Worm (Caenorhabditis elegans): ENCODE data around the gene F14H8.8.

- no peak for TF ChIP-seq lin-39 (tag; optimal IDR thresholded peaks at IDR 0.05)
- TF ChIP-seq unc-62 (GFP tag; optimal IDR thresholded peaks at IDR 0.05), result no peak
- TF ChIP-seq elt-1 (tag; optimal IDR thresholded peaks at IDR 0.05), result no peak
- TF ChIP-seq ztf-4 (tag; optimal IDR thresholded peaks at IDR 0.05), result no peak
- no peak for TF ChIP-seq ZK546.5 (tag; optimal IDR thresholded peaks at IDR 0.05)
- no peak for TF ChIP-seq ceh-16 (tag; optimal IDR thresholded peaks at IDR 0.05)
- TF ChIP-seq egl-27 (tag; optimal IDR thresholded peaks at IDR 0.05), result no peak
- TF ChIP-seq lin-13 (GFP tag; optimal IDR thresholded peaks at IDR 0.05), result no peak
- TF ChIP-seq peb-1 (tag; optimal IDR thresholded peaks at IDR 0.05), result no peak
- TF ChIP-seq unc-39 (tag; optimal IDR thresholded peaks at IDR 0.05), result no peak
- no peak for TF ChIP-seq lsy-2 (tag; optimal IDR thresholded peaks at IDR 0.05)
- no peak for TF ChIP-seq nhr-10 (tag; optimal IDR thresholded peaks at IDR 0.05)
- TF ChIP-seq nhr-23 (tag; optimal IDR thresholded peaks at IDR 0.05), result no peak
- TF ChIP-seq ama-1 (optimal IDR thresholded peaks at IDR 0.05), result no peak
These were observed 28.5 kb downstream of the F14H8.8 start for ce11 chrV:15057724-15058123.

Data from whole organism, L2 larva.